Worm (Caenorhabditis elegans): ENCODE data around the gene srsx-25.

srsx-25 gene

ce11 chrIV:13400456-13401364 is 35.7 kb downstream of the srsx-25 start, which contains the start of the genes memi-2 and cyp-31A5:
Gene memi-2 (minus strand): TSS chrIV:13400506.
Gene cyp-31A5 (plus strand): TSS chrIV:13401289.
- TF ChIP-seq ceh-13 (GFP tag; optimal IDR thresholded peaks at IDR 0.05) = no peak
- no peak for TF ChIP-seq tbx-11 (GFP tag; IDR thresholded peaks at IDR 0.05)
- TF ChIP-seq hmg-4 (GFP tag; optimal IDR thresholded peaks at IDR 0.05) = no peak
- no peak for TF ChIP-seq tra-4 (tag; optimal IDR thresholded peaks at IDR 0.05)
- TF ChIP-seq ama-1 (optimal IDR thresholded peaks at IDR 0.05) = no peak

- no peak for TF ChIP-seq hmg-4 (GFP tag; optimal IDR thresholded peaks at IDR 0.05)
- no peak for TF ChIP-seq pes-1 (GFP tag; IDR thresholded peaks at IDR 0.05)
- no peak for TF ChIP-seq aly-1 (tag; optimal IDR thresholded peaks at IDR 0.05)
- no peak for TF ChIP-seq ets-7 (tag; optimal IDR thresholded peaks at IDR 0.05)
- no peak for TF ChIP-seq sea-1 (GFP tag; conservative IDR thresholded peaks at IDR 0.05)
- no peak for TF ChIP-seq scrt-1 (GFP tag; IDR thresholded peaks at IDR 0.05)
- no peak for TF ChIP-seq tbx-37 (GFP tag; conservative IDR thresholded peaks at IDR 0.05)
- no peak for TF ChIP-seq tbx-11 (GFP tag; IDR thresholded peaks at IDR 0.05)
- TF ChIP-seq hmbx-1 (tag; optimal IDR thresholded peaks at IDR 0.05) = no peak
- no peak for TF ChIP-seq hnd-1 (tag; optimal IDR thresholded peaks at IDR 0.05)
- no peak for TF ChIP-seq tra-4 (tag; optimal IDR thresholded peaks at IDR 0.05)
Measured at ce11 chrIV:13408018-13408417, 43.0 kb downstream of the srsx-25 start, which contains the start of gene Y62E10A.19. Gene Y62E10A.19 (minus strand): TSS chrIV:13408306.

ce11 chrIV:13412845-13413383 is 47.9 kb downstream of the srsx-25 start, which contains the start of gene gcl-1:
Gene gcl-1 (minus strand): TSS chrIV:13412895.
- TF ChIP-seq tbx-11 (GFP tag; IDR thresholded peaks at IDR 0.05) (no peak), pes-1 (GFP tag; IDR thresholded peaks at IDR 0.05) (no peak)

ce11 chrIV:13415739-13416271 is 50.8 kb downstream of the srsx-25 start, which contains the start of the genes pik-1 and aptf-2:
Gene pik-1 (plus strand): TSS chrIV:13416041.
Gene aptf-2 (minus strand): TSS chrIV:13416051.
- TF ChIP-seq hnd-1 (tag; optimal IDR thresholded peaks at IDR 0.05) = no peak
- TF ChIP-seq scrt-1 (GFP tag; IDR thresholded peaks at IDR 0.05) = no peak
- TF ChIP-seq ets-7 (tag; optimal IDR thresholded peaks at IDR 0.05) = no peak
- no peak for TF ChIP-seq pes-1 (GFP tag; IDR thresholded peaks at IDR 0.05)
- TF ChIP-seq tra-4 (tag; optimal IDR thresholded peaks at IDR 0.05) = no peak
- no peak for TF ChIP-seq ceh-36 (tag; optimal IDR thresholded peaks at IDR 0.05)
- no peak for TF ChIP-seq B0310.2 (tag; optimal IDR thresholded peaks at IDR 0.05)
- no peak for TF ChIP-seq hmbx-1 (tag; optimal IDR thresholded peaks at IDR 0.05)
- TF ChIP-seq ceh-13 (GFP tag; optimal IDR thresholded peaks at IDR 0.05) = no peak
- TF ChIP-seq flt-1 (GFP tag; IDR thresholded peaks at IDR 0.05) = no peak
- no peak for TF ChIP-seq aly-1 (tag; optimal IDR thresholded peaks at IDR 0.05)

All from whole organism, early embryonic.